Worm (Caenorhabditis elegans) whole organism, late embryonic: ENCODE results near the gene F35H8.2.

Source experiments
- ama-1 ChIP-seq: fragments of 150-350 bp; optimal IDR thresholded peaks from 2 replicates; lab custom pipeline; 2014
- ceh-18 ChIP-seq: sonication (generic microtip); optimal IDR thresholded peaks from 2 replicates; lab custom pipeline; 2016; ENCODE audit warnings: missing genetic modification characterization, missing compliant biosample characterization
- ceh-2 ChIP-seq: sonication (generic microtip); optimal IDR thresholded peaks from 2 replicates; lab custom pipeline; 2016; ENCODE audit warnings: missing genotype, missing genetic modification characterization, missing compliant biosample characterization
- fkh-10 ChIP-seq: fragments of 150-350 bp; optimal IDR thresholded peaks from 2 replicates; lab custom pipeline; 2014; ENCODE audit warnings: missing biosample characterization, missing genetic modification reagents, missing genetic modification characterization
- hlh-15 ChIP-seq: sonication (generic microtip); optimal IDR thresholded peaks from 2 replicates; lab custom pipeline; 2016; ENCODE audit warnings: missing genetic modification characterization, missing compliant biosample characterization
- hlh-30 ChIP-seq: sonication (generic microtip); optimal IDR thresholded peaks from 2 replicates; lab custom pipeline; 2017; ENCODE audit warnings: antibody characterized with exemption, missing genetic modification characterization, missing compliant biosample characterization; ENCODE audit not compliant: insufficient read depth
- lim-6 ChIP-seq: sonication (generic microtip); optimal IDR thresholded peaks from 2 replicates; lab custom pipeline; 2016; ENCODE audit warnings: missing genetic modification characterization, missing compliant biosample characterization
- nfya-1 ChIP-seq: sonication (generic microtip); optimal IDR thresholded peaks from 2 replicates; lab custom pipeline; 2017; ENCODE audit warnings: missing genetic modification characterization, mild to moderate bottlenecking, missing compliant biosample characterization, antibody characterized with exemption, moderate library complexity
- nhr-11 ChIP-seq: fragments of 150-350 bp; optimal IDR thresholded peaks from 2 replicates; lab custom pipeline; 2014; ENCODE audit warnings: missing biosample characterization, missing genetic modification characterization
- pqm-1 ChIP-seq: sonication (generic microtip); optimal IDR thresholded peaks from 2 replicates; lab custom pipeline; 2016; ENCODE audit warnings: missing genetic modification characterization, missing compliant biosample characterization
- sox-2 ChIP-seq: fragments of 200-800 bp; sonication (Bioruptor generic); IDR thresholded peaks from 2 replicates; pipeline ENCODE4 v1.3.6; 2022; ENCODE audit warnings: missing genetic modification reagents, missing genetic modification characterization, missing compliant biosample characterization
- unc-3 ChIP-seq, 2 experiments: fragments of 200-800 bp in 1 of 2; sonication (Bioruptor generic) in 1 of 2; sonication (generic microtip) in 1 of 2; conservative IDR thresholded peaks in 1 of 2; optimal IDR thresholded peaks in 1 of 2; 2 replicates each; pipeline versions ENCODE4 v1.3.6 to Lab custom; 2016 to 2022; ENCODE audit warnings: missing compliant biosample characterization in 2 of 2, missing genetic modification characterization in 2 of 2, missing genetic modification reagents in 1 of 2
- unc-42 ChIP-seq: sonication (generic microtip); optimal IDR thresholded peaks from 2 replicates; lab custom pipeline; 2016; ENCODE audit warnings: missing genotype, missing genetic modification characterization, missing compliant biosample characterization
- zip-5 ChIP-seq: sonication (generic microtip); optimal IDR thresholded peaks from 2 replicates; lab custom pipeline; 2016; ENCODE audit warnings: missing genetic modification characterization, missing compliant biosample characterization

DNA sequence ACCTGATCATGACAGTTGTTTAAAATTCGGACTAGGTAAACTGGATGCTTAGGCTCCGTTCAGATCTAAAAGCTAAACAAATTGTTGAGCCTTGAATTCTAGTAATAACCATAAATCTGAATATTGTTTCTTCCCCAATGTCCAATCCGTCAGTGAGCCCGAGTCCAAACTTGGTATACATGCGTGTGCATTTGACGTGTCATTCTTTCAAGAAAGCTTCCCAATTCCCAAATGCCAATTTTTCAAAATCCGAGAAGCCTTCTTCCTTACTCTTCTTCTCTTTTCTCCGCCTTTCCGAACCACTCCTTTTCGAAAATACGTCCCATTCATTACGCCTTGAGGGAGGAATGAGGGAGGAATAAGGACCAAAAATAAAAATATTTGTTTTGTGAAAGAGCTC lies 21.4 kb downstream of the F35H8.2 start:
- no peak for TF ChIP-seq zip-5 (tag; lab: Kevin White, UChicago)
- no peak for TF ChIP-seq unc-3 (GFP tag; conservative IDR thresholded peaks at IDR 0.05; lab: Robert Waterston, UW)
- TF ChIP-seq unc-3 (tag; optimal IDR thresholded peaks at IDR 0.05; lab: Kevin White, UChicago), result no peak
- TF ChIP-seq ama-1 (lab: Kevin White, UChicago), result no peak
- TF ChIP-seq sox-2 (GFP tag; lab: Robert Waterston, UW), result no peak
- no peak for TF ChIP-seq hlh-15 (tag; lab: Kevin White, UChicago)
- no peak for TF ChIP-seq ceh-2 (tag; lab: Kevin White, UChicago)
- no peak for TF ChIP-seq pqm-1 (tag; lab: Kevin White, UChicago)
- no peak for TF ChIP-seq lim-6 (tag; lab: Kevin White, UChicago)
- TF ChIP-seq nfya-1 (tag; lab: Kevin White, UChicago), result no peak
- TF ChIP-seq ceh-18 (tag; lab: Kevin White, UChicago), result no peak
- no peak for TF ChIP-seq unc-42 (tag; lab: Kevin White, UChicago)
- TF ChIP-seq nhr-11 (tag; lab: Kevin White, UChicago), result no peak
- TF ChIP-seq fkh-10 (GFP tag; lab: Kevin White, UChicago), result no peak
- no peak for TF ChIP-seq hlh-30 (tag; lab: Kevin White, UChicago)
